Worm (Caenorhabditis elegans) whole organism, mixed stage, embryonic: ENCODE measurements around the gene lin-3.
A peak's percentile ranks its signal among the peaks of the same experiment; 100 is the strongest.

Experiments
- M03D4.4 ChIP-seq: sonication (generic microtip); optimal IDR thresholded peaks from 2 replicates; lab custom pipeline; 2017; ENCODE audit warnings: mild to moderate bottlenecking, missing genetic modification characterization, missing compliant biosample characterization
- bed-3 ChIP-seq: fragments of 200-800 bp; sonication (Bioruptor generic); optimal IDR thresholded peaks from 3 replicates; lab custom pipeline; 2018; ENCODE audit warnings: mild to moderate bottlenecking, missing genetic modification characterization, moderate library complexity, missing compliant biosample characterization
- blmp-1 ChIP-seq: fragments of 150-350 bp; optimal IDR thresholded peaks from 2 replicates; lab custom pipeline; 2014; ENCODE audit warnings: missing biosample characterization, missing genetic modification characterization
- ceh-39 ChIP-seq: fragments of 150-350 bp; optimal IDR thresholded peaks from 2 replicates; lab custom pipeline; 2014; ENCODE audit warnings: missing biosample characterization, missing genetic modification characterization
- ceh-83 ChIP-seq: fragments of 200-800 bp; sonication (Bioruptor generic); optimal IDR thresholded peaks from 2 replicates; lab custom pipeline; 2018; ENCODE audit warnings: mild to moderate bottlenecking, missing genetic modification characterization, missing compliant biosample characterization
- ces-1 ChIP-seq: fragments of 150-350 bp; optimal IDR thresholded peaks from 2 replicates; lab custom pipeline; 2014; ENCODE audit warnings: missing biosample characterization, missing genetic modification reagents, missing genetic modification characterization
- cnd-1 ChIP-seq: fragments of 200-800 bp; sonication (Bioruptor generic); optimal IDR thresholded peaks from 2 replicates; lab custom pipeline; 2018; ENCODE audit warnings: mild to moderate bottlenecking, missing genetic modification characterization, missing compliant biosample characterization
- drap-1 ChIP-seq: fragments of 200-800 bp; sonication (Bioruptor generic); optimal IDR thresholded peaks from 3 replicates; lab custom pipeline; 2018; ENCODE audit warnings: mild to moderate bottlenecking, missing genetic modification characterization, missing compliant biosample characterization
- elt-1 ChIP-seq: sonication (generic microtip); optimal IDR thresholded peaks from 2 replicates; lab custom pipeline; 2017; ENCODE audit warnings: missing genetic modification characterization, mild to moderate bottlenecking, missing compliant biosample characterization, antibody characterized with exemption, moderate library complexity, borderline replicate concordance; ENCODE audit not compliant: insufficient read depth
- elt-3 ChIP-seq: fragments of 150-350 bp; optimal IDR thresholded peaks from 2 replicates; lab custom pipeline; 2014; ENCODE audit warnings: missing biosample characterization, missing genetic modification characterization
- flh-1 ChIP-seq: fragments of 200-800 bp; sonication (Bioruptor generic); optimal IDR thresholded peaks from 2 replicates; lab custom pipeline; 2018; ENCODE audit warnings: mild to moderate bottlenecking, missing genetic modification characterization, moderate library complexity, missing compliant biosample characterization
- ham-2 ChIP-seq: fragments of 200-800 bp; sonication (Bioruptor generic); optimal IDR thresholded peaks from 2 replicates; lab custom pipeline; 2018; ENCODE audit warnings: mild to moderate bottlenecking, missing genetic modification characterization, missing compliant biosample characterization
- hlh-1 ChIP-seq: fragments of 150-350 bp; optimal IDR thresholded peaks from 2 replicates; lab custom pipeline; 2014; ENCODE audit warnings: missing biosample characterization, missing genetic modification reagents, missing genetic modification characterization
- lin-13 ChIP-seq: fragments of 150-350 bp; optimal IDR thresholded peaks from 2 replicates; lab custom pipeline; 2014; ENCODE audit warnings: missing biosample characterization, missing genetic modification characterization
- lin-32 ChIP-seq: fragments of 200-800 bp; sonication (Bioruptor generic); optimal IDR thresholded peaks from 2 replicates; lab custom pipeline; 2018; ENCODE audit warnings: mild to moderate bottlenecking, missing genetic modification characterization, missing compliant biosample characterization
- lsy-2 ChIP-seq: fragments of 150-350 bp; optimal IDR thresholded peaks from 2 replicates; lab custom pipeline; 2014; ENCODE audit warnings: missing biosample characterization, missing genetic modification characterization
- mab-5 ChIP-seq: fragments of 150-350 bp; optimal IDR thresholded peaks from 2 replicates; lab custom pipeline; 2014; ENCODE audit warnings: missing biosample characterization, missing genetic modification characterization
- mep-1 ChIP-seq: fragments of 150-350 bp; optimal IDR thresholded peaks from 2 replicates; lab custom pipeline; 2017; ENCODE audit warnings: missing biosample characterization, missing genetic modification reagents, missing genetic modification characterization, inconsistent platforms
- mls-2 ChIP-seq: sonication (generic microtip); optimal IDR thresholded peaks from 2 replicates; lab custom pipeline; 2016; ENCODE audit warnings: mild to moderate bottlenecking, missing genetic modification characterization, moderate library complexity, missing compliant biosample characterization
- nhr-12 ChIP-seq: fragments of 150-350 bp; optimal IDR thresholded peaks from 2 replicates; lab custom pipeline; 2014; ENCODE audit warnings: missing biosample characterization, missing genetic modification characterization
- nhr-2 ChIP-seq: fragments of 150-350 bp; optimal IDR thresholded peaks from 2 replicates; lab custom pipeline; 2014; ENCODE audit warnings: missing biosample characterization, missing genetic modification characterization
- nhr-237 ChIP-seq: fragments of 150-350 bp; optimal IDR thresholded peaks from 2 replicates; lab custom pipeline; 2014; ENCODE audit warnings: missing biosample characterization, missing genetic modification characterization
- nhr-28 ChIP-seq: fragments of 150-350 bp; optimal IDR thresholded peaks from 2 replicates; lab custom pipeline; 2014; ENCODE audit warnings: missing biosample characterization, missing genetic modification characterization
- nhr-76 ChIP-seq: sonication (generic microtip); optimal IDR thresholded peaks from 2 replicates; lab custom pipeline; 2017; ENCODE audit warnings: missing biosample characterization, missing genetic modification characterization
- pha-4 ChIP-seq: fragments of 150-350 bp; optimal IDR thresholded peaks from 2 replicates; lab custom pipeline; 2018; ENCODE audit warnings: missing biosample characterization, missing genetic modification reagents, missing genetic modification characterization
- sem-2 ChIP-seq: fragments of 200-800 bp; sonication (Bioruptor generic); optimal IDR thresholded peaks from 2 replicates; lab custom pipeline; 2018; ENCODE audit warnings: mild to moderate bottlenecking, missing genetic modification characterization, missing compliant biosample characterization
- snpc-4 ChIP-seq: fragments of 150-350 bp; optimal IDR thresholded peaks from 2 replicates; lab custom pipeline; 2014; ENCODE audit warnings: missing biosample characterization, missing genetic modification characterization
- sptf-1 ChIP-seq: sonication (generic microtip); optimal IDR thresholded peaks from 2 replicates; lab custom pipeline; 2017; ENCODE audit warnings: mild to moderate bottlenecking, missing genetic modification characterization, moderate library complexity, missing compliant biosample characterization
- tbx-8 ChIP-seq: fragments of 200-800 bp; sonication (Bioruptor generic); optimal IDR thresholded peaks from 2 replicates; lab custom pipeline; 2018; ENCODE audit warnings: mild to moderate bottlenecking, missing genetic modification characterization, moderate library complexity, missing compliant biosample characterization
- unc-120 ChIP-seq: sonication (generic microtip); optimal IDR thresholded peaks from 2 replicates; lab custom pipeline; 2017; ENCODE audit warnings: missing genetic modification characterization, missing compliant biosample characterization; ENCODE audit not compliant: poor library complexity, severe bottlenecking
- unc-39 ChIP-seq: fragments of 150-350 bp; optimal IDR thresholded peaks from 2 replicates; lab custom pipeline; 2014; ENCODE audit warnings: missing biosample characterization, missing genetic modification characterization
- zip-8 ChIP-seq: fragments of 150-350 bp; optimal IDR thresholded peaks from 2 replicates; lab custom pipeline; 2014; ENCODE audit warnings: missing biosample characterization, missing genetic modification characterization
- ztf-11 ChIP-seq: fragments of 150-350 bp; optimal IDR thresholded peaks from 2 replicates; lab custom pipeline; 2014; ENCODE audit warnings: missing biosample characterization, missing genetic modification characterization

lin-3 gene

ce11 chrIV:11037118-11037719 is 16.9 kb upstream of the lin-3 start:
- no peak for TF ChIP-seq bed-3
- peak; percentile 40 for TF ChIP-seq ces-1 (GFP tag; lab: Kevin White, UChicago)

DNA sequence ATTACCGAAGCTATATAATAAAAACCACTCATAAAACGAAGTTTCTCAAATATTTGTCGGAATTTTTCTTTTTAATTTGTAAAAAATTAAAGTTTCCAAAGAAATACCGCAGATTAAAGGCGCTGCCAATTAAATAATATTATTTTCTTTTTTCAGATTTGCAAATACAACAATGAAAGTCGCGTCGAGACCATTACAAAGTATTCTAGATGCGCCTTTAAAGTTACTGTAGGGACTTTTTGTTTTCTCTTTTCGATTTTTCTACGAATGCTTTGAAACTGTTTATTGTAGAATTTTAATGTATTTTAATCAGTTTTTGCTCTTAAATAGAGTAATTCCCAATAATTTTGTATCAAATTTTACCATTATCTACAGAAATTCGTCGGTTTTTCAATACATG is 15.9 kb upstream of the lin-3 start:
- TF ChIP-seq flh-1 (GFP tag; lab: Kevin White, UChicago) (no peak), nhr-28 (tag; lab: Kevin White, UChicago) (no peak), lin-32 (GFP tag; lab: Kevin White, UChicago) (no peak), blmp-1 (no peak), lin-13 (tag; lab: Kevin White, UChicago) (no peak), pha-4 (tag; lab: Kevin White, UChicago) (no peak), cnd-1 (tag; lab: Kevin White, UChicago) (no peak), bed-3 (no peak), ztf-11 (tag; lab: Kevin White, UChicago) (no peak), zip-8 (tag; lab: Kevin White, UChicago) (no peak), nhr-2 (tag; lab: Kevin White, UChicago) (no peak), lsy-2 (no peak), drap-1 (GFP tag; lab: Kevin White, UChicago) (no peak), nhr-237 (tag; lab: Kevin White, UChicago) (no peak), snpc-4 (no peak), elt-3 (tag; lab: Kevin White, UChicago) (no peak), sem-2 (no peak), mab-5 (tag; lab: Kevin White, UChicago) (no peak)

DNA sequence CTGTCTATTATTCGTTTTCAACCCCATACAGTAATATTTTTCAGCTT is 15.7 kb upstream of the lin-3 start, which contains the start of gene kdin-1:
kdin-1 (plus strand) TSS at position 38 of the 47 bp plus-strand sequence.
- TF ChIP-seq snpc-4 (no peak), ces-1 (GFP tag; lab: Kevin White, UChicago) (no peak), tbx-8 (GFP tag; lab: Kevin White, UChicago) (no peak), nhr-12 (tag; lab: Kevin White, UChicago) (no peak), mep-1 (tag; lab: Kevin White, UChicago) (no peak), blmp-1 (no peak), elt-3 (tag; lab: Kevin White, UChicago) (no peak), unc-120 (no peak), ceh-83 (GFP tag; lab: Kevin White, UChicago) (no peak), mls-2 (tag; lab: Kevin White, UChicago) (no peak), zip-8 (tag; lab: Kevin White, UChicago) (no peak), lin-32 (GFP tag; lab: Kevin White, UChicago) (no peak), cnd-1 (tag; lab: Kevin White, UChicago) (no peak), M03D4.4 (no peak), nhr-76 (no peak), ceh-39 (tag; lab: Kevin White, UChicago) (no peak), mab-5 (tag; lab: Kevin White, UChicago) (no peak)

- TF ChIP-seq M03D4.4 (no peak), lsy-2 (no peak), drap-1 (GFP tag; lab: Kevin White, UChicago) (no peak), snpc-4 (no peak), ztf-11 (tag; lab: Kevin White, UChicago) (no peak), ces-1 (GFP tag; lab: Kevin White, UChicago) (peak; percentile 13), tbx-8 (GFP tag; lab: Kevin White, UChicago) (no peak), nhr-2 (tag; lab: Kevin White, UChicago) (no peak), elt-3 (tag; lab: Kevin White, UChicago) (no peak), nhr-28 (tag; lab: Kevin White, UChicago) (no peak), hlh-1 (tag; lab: Kevin White, UChicago) (peak; percentile 7), nhr-76 (no peak), ham-2 (GFP tag; lab: Kevin White, UChicago) (peak; percentile 20), unc-39 (tag; lab: Kevin White, UChicago) (no peak), ceh-39 (tag; lab: Kevin White, UChicago) (no peak), flh-1 (GFP tag; lab: Kevin White, UChicago) (no peak), mep-1 (tag; lab: Kevin White, UChicago) (no peak), mab-5 (tag; lab: Kevin White, UChicago) (no peak), lin-32 (GFP tag; lab: Kevin White, UChicago) (no peak), bed-3 (no peak), unc-120 (no peak), sem-2 (no peak), cnd-1 (tag; lab: Kevin White, UChicago) (no peak)
Measured at ce11 chrIV:11038665-11039064, 15.4 kb upstream of the lin-3 start.

DNA sequence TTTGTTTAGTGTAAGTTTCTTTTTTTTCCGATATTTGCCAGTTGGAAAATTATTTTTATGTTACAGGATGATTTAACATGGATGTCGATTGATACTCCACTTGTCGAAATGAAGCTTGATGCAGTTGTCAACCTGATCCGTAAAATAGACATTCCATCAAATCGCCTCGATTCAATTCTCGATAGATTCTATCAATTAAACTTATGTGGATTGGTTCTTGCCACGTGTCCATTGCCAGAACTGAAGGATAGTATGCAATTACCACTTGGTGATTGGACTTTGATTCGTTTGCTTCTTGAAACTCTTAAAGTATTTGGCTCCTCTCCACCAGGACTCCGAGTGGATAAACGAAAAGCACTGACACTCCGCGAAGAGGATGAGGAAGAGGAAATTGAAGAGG is 9.7 kb upstream of the lin-3 start:
- TF ChIP-seq mab-5 (tag; lab: Kevin White, UChicago) (no peak), nhr-12 (tag; lab: Kevin White, UChicago) (no peak), tbx-8 (GFP tag; lab: Kevin White, UChicago) (no peak), ztf-11 (tag; lab: Kevin White, UChicago) (no peak), elt-1 (tag; lab: Kevin White, UChicago) (no peak), pha-4 (tag; lab: Kevin White, UChicago) (no peak), sptf-1 (tag; lab: Kevin White, UChicago) (no peak), M03D4.4 (no peak), cnd-1 (tag; lab: Kevin White, UChicago) (no peak)
